Fruit fly (Drosophila melanogaster) whole organism, adult: ENCODE measurements around the gene CG3630.

Source experiments
- CG11617 ChIP-seq: fragments of 200-800 bp; sonication (Bioruptor generic); optimal IDR thresholded peaks from 2 replicates; lab custom pipeline; 2017; ENCODE audit warnings: mild to moderate bottlenecking, missing biosample characterization, missing genetic modification reagents, missing genetic modification characterization
- CG12768 ChIP-seq: fragments of 200-800 bp; sonication (Bioruptor generic); optimal IDR thresholded peaks from 2 replicates; lab custom pipeline; 2017; ENCODE audit warnings: missing biosample characterization, missing genetic modification characterization, mild to moderate bottlenecking, moderate library complexity, missing genetic modification reagents
- CG14711 ChIP-seq: fragments of 200-800 bp; sonication (Bioruptor generic); optimal IDR thresholded peaks from 2 replicates; lab custom pipeline; 2018; ENCODE audit warnings: missing biosample characterization, mild to moderate bottlenecking, missing genetic modification characterization, moderate library complexity
- CG7045 ChIP-seq: fragments of 200-800 bp; sonication (Bioruptor generic); optimal IDR thresholded peaks from 2 replicates; lab custom pipeline; 2017; ENCODE audit warnings: missing biosample characterization, mild to moderate bottlenecking, missing genetic modification characterization
- CG7101 ChIP-seq: fragments of 200-800 bp; sonication (Bioruptor generic); optimal IDR thresholded peaks from 2 replicates; lab custom pipeline; 2018; ENCODE audit warnings: missing biosample characterization, mild to moderate bottlenecking, missing genetic modification characterization, moderate library complexity
- Crg-1 ChIP-seq: fragments of 200-800 bp; sonication (Bioruptor generic); optimal IDR thresholded peaks from 2 replicates; lab custom pipeline; 2016; ENCODE audit warnings: missing biosample characterization, missing genetic modification characterization
- Hr96 ChIP-seq: fragments of 200-800 bp; sonication (Bioruptor generic); optimal IDR thresholded peaks from 2 replicates; lab custom pipeline; 2016; ENCODE audit warnings: missing biosample characterization, missing genetic modification characterization
- cic ChIP-seq: fragments of 200-800 bp; sonication (Bioruptor generic); optimal IDR thresholded peaks from 2 replicates; lab custom pipeline; 2017; ENCODE audit warnings: missing biosample characterization, mild to moderate bottlenecking, missing genetic modification characterization, moderate library complexity
- cnc ChIP-seq, 2 experiments: fragments of >200 bp; optimal IDR thresholded peaks; 2 replicates each; lab custom pipeline; 2017
- kay ChIP-seq: fragments of 200-800 bp; sonication (Bioruptor generic); peaks from one replicate; lab custom pipeline; 2016; ENCODE audit warnings: missing biosample characterization, missing genetic modification characterization, borderline replicate concordance
- pad ChIP-seq: fragments of 200-800 bp; sonication (Bioruptor generic); optimal IDR thresholded peaks from 3 replicates; lab custom pipeline; 2017; ENCODE audit warnings: missing biosample characterization, missing genetic modification characterization, mild to moderate bottlenecking, moderate library complexity, missing genetic modification reagents

dm6 chrX:2142935-2143312 lies 19.1 kb upstream of the CG3630 start:
- TF ChIP-seq Hr96 (GFP tag; lab: Kevin White, UChicago): no peak
- TF ChIP-seq cic (GFP tag; lab: Kevin White, UChicago): no peak
- no peak for TF ChIP-seq kay
- TF ChIP-seq pad (GFP tag; lab: Kevin White, UChicago): no peak
- TF ChIP-seq cnc (optimal IDR thresholded peaks at IDR 0.05; lab: Kevin White, UChicago): no peak
- no peak for TF ChIP-seq CG7101 (tag; lab: Kevin White, UChicago)
- TF ChIP-seq CG12768: no peak
- TF ChIP-seq CG7045 (GFP tag; lab: Kevin White, UChicago): no peak
- TF ChIP-seq CG14711 (tag; lab: Kevin White, UChicago): no peak
- TF ChIP-seq Crg-1: no peak
- no peak for TF ChIP-seq CG11617 (GFP tag; lab: Kevin White, UChicago)
